Fruit fly (Drosophila melanogaster) whole organism, embryonic: ENCODE measurements around the gene CG6066.

Experiments
- Atf-2 ChIP-seq: fragments of 200-800 bp; sonication (Bioruptor generic); optimal IDR thresholded peaks from 2 replicates; lab custom pipeline; 2016; ENCODE audit warnings: missing biosample characterization, missing genetic modification characterization
- Atf6 ChIP-seq: fragments of 200-800 bp; sonication (Bioruptor generic); IDR thresholded peaks from 2 replicates; pipeline ENCODE4 v1.3.6; 2022; ENCODE audit warnings: missing biosample characterization, missing genetic modification characterization
- CG10267 ChIP-seq: fragments of 200-800 bp; sonication (Bioruptor generic); optimal IDR thresholded peaks from 2 replicates; lab custom pipeline; 2018; ENCODE audit warnings: missing biosample characterization, mild to moderate bottlenecking, missing genetic modification characterization, moderate library complexity
- CG10462 ChIP-seq: fragments of 200-800 bp; sonication (Bioruptor generic); optimal IDR thresholded peaks from 2 replicates; lab custom pipeline; 2016; ENCODE audit warnings: missing biosample characterization, missing genetic modification characterization
- CG10959 ChIP-seq: fragments of 200-800 bp; sonication (Bioruptor generic); IDR thresholded peaks from 2 replicates; pipeline ENCODE4 v1.3.6; 2022; ENCODE audit warnings: missing biosample characterization, missing genetic modification characterization
- CG10979 ChIP-seq: fragments of 200-800 bp; sonication (Bioruptor generic); optimal IDR thresholded peaks from 2 replicates; lab custom pipeline; 2018; ENCODE audit warnings: missing biosample characterization, mild to moderate bottlenecking, missing genetic modification characterization, moderate library complexity
- CG13894 ChIP-seq: fragments of 200-800 bp; sonication (Bioruptor generic); optimal IDR thresholded peaks from 3 replicates; lab custom pipeline; 2018; ENCODE audit warnings: missing biosample characterization, mild to moderate bottlenecking, missing genetic modification characterization, moderate library complexity
- CG14667 ChIP-seq: fragments of 200-800 bp; sonication (Bioruptor generic); IDR thresholded peaks from 2 replicates; pipeline ENCODE4 v1.3.6; 2022; ENCODE audit warnings: missing biosample characterization, missing genetic modification characterization
- CG1603 ChIP-seq: fragments of 200-800 bp; sonication (Bioruptor generic); optimal IDR thresholded peaks from 2 replicates; lab custom pipeline; 2019; ENCODE audit warnings: missing biosample characterization, mild to moderate bottlenecking, missing genetic modification characterization, moderate library complexity
- CG17359 ChIP-seq: fragments of 200-800 bp; sonication (Bioruptor generic); optimal IDR thresholded peaks from 3 replicates; lab custom pipeline; 2018; ENCODE audit warnings: missing biosample characterization, mild to moderate bottlenecking, missing genetic modification characterization, moderate library complexity
- CG17829 ChIP-seq: fragments of 200-800 bp; optimal IDR thresholded peaks from 2 replicates; lab custom pipeline; 2019; ENCODE audit warnings: missing biosample characterization, mild to moderate bottlenecking, missing genetic modification characterization, moderate library complexity
- CG2129 ChIP-seq: fragments of 200-800 bp; sonication (Bioruptor generic); IDR thresholded peaks from 2 replicates; pipeline ENCODE4 v1.3.6; 2022; ENCODE audit warnings: missing biosample characterization, missing genetic modification characterization; ENCODE audit not compliant: partially characterized antibody
- CG30020 ChIP-seq: fragments of 200-800 bp; optimal IDR thresholded peaks from 2 replicates; lab custom pipeline; 2019; ENCODE audit warnings: missing biosample characterization, mild to moderate bottlenecking, missing genetic modification characterization, moderate library complexity
- CG3065 ChIP-seq: fragments of 200-800 bp; sonication (Bioruptor generic); optimal IDR thresholded peaks from 2 replicates; lab custom pipeline; 2016; ENCODE audit warnings: missing biosample characterization, missing genetic modification characterization
- CG3726 ChIP-seq: fragments of 200-800 bp; sonication (Bioruptor generic); IDR thresholded peaks from 3 replicates; pipeline ENCODE4, ENCODE4 v1.3.6; 2022; ENCODE audit warnings: missing biosample characterization, missing genetic modification characterization
- CG6654 ChIP-seq: fragments of 200-800 bp; sonication (Bioruptor generic); optimal IDR thresholded peaks from 2 replicates; lab custom pipeline; 2017; ENCODE audit warnings: missing biosample characterization, mild to moderate bottlenecking, missing genetic modification characterization
- CG7556 ChIP-seq: fragments of 200-800 bp; sonication (Bioruptor generic); optimal IDR thresholded peaks from 2 replicates; lab custom pipeline; 2017; ENCODE audit warnings: missing biosample characterization, mild to moderate bottlenecking, missing genetic modification characterization
- CG9609 ChIP-seq: fragments of 200-800 bp; sonication (Bioruptor generic); optimal IDR thresholded peaks from 3 replicates; lab custom pipeline; 2016; ENCODE audit warnings: missing biosample characterization, missing genetic modification characterization
- CoRest ChIP-seq: fragments of 200-800 bp; sonication (Bioruptor generic); optimal IDR thresholded peaks from 3 replicates; lab custom pipeline; 2018; ENCODE audit warnings: missing biosample characterization, mild to moderate bottlenecking, missing genetic modification characterization, moderate library complexity
- CrebB ChIP-seq: fragments of 200-800 bp; sonication (Bioruptor generic); optimal IDR thresholded peaks from 3 replicates; lab custom pipeline; 2018; ENCODE audit warnings: missing biosample characterization, mild to moderate bottlenecking, missing genetic modification characterization
- D ChIP-seq, 2 experiments: fragments of 200-800 bp in 1 of 2; fragments of >200 bp in 1 of 2; sonication (Bioruptor generic) in 1 of 2; optimal IDR thresholded peaks; 2 replicates in 1 of 2; 3 replicates in 1 of 2; lab custom pipeline; 2017; ENCODE audit warnings: mild to moderate bottlenecking in 1 of 2, missing biosample characterization in 1 of 2, missing genetic modification characterization in 1 of 2, missing genetic modification reagents in 1 of 2
- Dbx ChIP-seq: fragments of 200-800 bp; sonication (Bioruptor generic); IDR thresholded peaks from 3 replicates; pipeline ENCODE4 v1.3.6; 2022; ENCODE audit warnings: missing biosample characterization, missing genetic modification characterization
- E2f1 ChIP-seq: fragments of 200-800 bp; sonication (Bioruptor generic); IDR thresholded peaks from 2 replicates; pipeline ENCODE4 v1.3.6; 2022; ENCODE audit warnings: missing biosample characterization, missing genetic modification characterization
- HLH4C ChIP-seq: fragments of 200-800 bp; sonication (Bioruptor generic); IDR thresholded peaks from 3 replicates; pipeline ENCODE4 v1.3.6; 2022; ENCODE audit warnings: missing biosample characterization, missing genetic modification characterization; ENCODE audit not compliant: partially characterized antibody
- Hr78 ChIP-seq, 2 experiments: fragments of 200-800 bp in 1 of 2; fragments of >200 bp in 1 of 2; sonication (Bioruptor generic) in 1 of 2; optimal IDR thresholded peaks; 2 replicates each; lab custom pipeline; 2017 to 2019; ENCODE audit warnings: missing biosample characterization in 2 of 2, missing genetic modification characterization in 2 of 2, mild to moderate bottlenecking in 1 of 2, moderate library complexity in 1 of 2
- Hsf ChIP-seq: fragments of 200-800 bp; sonication (Bioruptor generic); optimal IDR thresholded peaks from 3 replicates; lab custom pipeline; 2016; ENCODE audit warnings: missing biosample characterization, missing genetic modification characterization
- NC2α ChIP-seq: fragments of 200-800 bp; sonication (Bioruptor generic); optimal IDR thresholded peaks from 2 replicates; lab custom pipeline; 2016; ENCODE audit warnings: missing biosample characterization, missing genetic modification characterization
- Sox102F ChIP-seq: fragments of 200-800 bp; sonication (Bioruptor generic); optimal IDR thresholded peaks from 2 replicates; lab custom pipeline; 2018; ENCODE audit warnings: missing biosample characterization, mild to moderate bottlenecking, missing genetic modification characterization, moderate library complexity
- Trl ChIP-seq, 3 experiments: fragments of >200 bp in 2 of 3; fragments of 200-800 bp in 1 of 3; sonication (Bioruptor generic) in 1 of 3; optimal IDR thresholded peaks; 2 replicates in 1 of 3; 3 replicates in 2 of 3; lab custom pipeline; 2016 to 2017; ENCODE audit warnings: missing biosample characterization in 1 of 3, missing genetic modification characterization in 1 of 3
- Usf ChIP-seq: fragments of 200-800 bp; sonication (Bioruptor generic); optimal IDR thresholded peaks from 2 replicates; lab custom pipeline; 2017; ENCODE audit warnings: missing genotype, missing biosample characterization, missing genetic modification characterization
- Vsx1 ChIP-seq: fragments of 200-800 bp; sonication (Bioruptor generic); optimal IDR thresholded peaks from 2 replicates; lab custom pipeline; 2017; ENCODE audit warnings: missing biosample characterization, mild to moderate bottlenecking, missing genetic modification characterization, missing genetic modification reagents
- Xbp1 ChIP-seq: fragments of 200-800 bp; sonication (Bioruptor generic); optimal IDR thresholded peaks from 3 replicates; lab custom pipeline; 2016; ENCODE audit warnings: missing biosample characterization, mild to moderate bottlenecking, missing genetic modification characterization
- az2 ChIP-seq: fragments of 200-800 bp; sonication (Bioruptor generic); optimal IDR thresholded peaks from 3 replicates; lab custom pipeline; 2016; ENCODE audit warnings: missing biosample characterization, missing genetic modification characterization
- bsh ChIP-seq, 2 experiments: fragments of 200-800 bp; sonication (Bioruptor generic); optimal IDR thresholded peaks; 2 replicates each; lab custom pipeline; 2017 to 2018; ENCODE audit warnings: mild to moderate bottlenecking in 2 of 2, missing biosample characterization in 2 of 2, missing genetic modification characterization in 2 of 2, moderate library complexity in 1 of 2
- chif ChIP-seq, 2 experiments: fragments of 200-800 bp; sonication (Bioruptor generic); optimal IDR thresholded peaks; 3 replicates each; lab custom pipeline; 2016; ENCODE audit warnings: missing biosample characterization in 2 of 2, missing genetic modification characterization in 2 of 2
- crc ChIP-seq: fragments of 200-800 bp; sonication (Bioruptor generic); optimal IDR thresholded peaks from 2 replicates; lab custom pipeline; 2016; ENCODE audit warnings: missing biosample characterization, missing genetic modification characterization
- croc ChIP-seq: fragments of 200-800 bp; sonication (Bioruptor generic); conservative IDR thresholded peaks from 3 replicates; pipeline ENCODE4 v1.3.6; 2022; ENCODE audit warnings: missing biosample characterization, missing genetic modification characterization
- fu2 ChIP-seq: fragments of 200-800 bp; sonication (Bioruptor generic); optimal IDR thresholded peaks from 2 replicates; lab custom pipeline; 2016; ENCODE audit warnings: missing biosample characterization, missing genetic modification characterization
- grau ChIP-seq: fragments of 200-800 bp; optimal IDR thresholded peaks from 3 replicates; lab custom pipeline; 2019; ENCODE audit warnings: missing biosample characterization, mild to moderate bottlenecking, missing genetic modification characterization, moderate library complexity
- grn ChIP-seq: fragments of 200-800 bp; sonication (Bioruptor generic); optimal IDR thresholded peaks from 3 replicates; lab custom pipeline; 2017; ENCODE audit warnings: missing biosample characterization, missing genetic modification characterization
- hth ChIP-seq: fragments of >200 bp; optimal IDR thresholded peaks from 2 replicates; lab custom pipeline; 2017; ENCODE audit warnings: inconsistent platforms
- lab ChIP-seq: fragments of 200-800 bp; sonication (Bioruptor generic); optimal IDR thresholded peaks from 3 replicates; lab custom pipeline; 2017; ENCODE audit warnings: missing biosample characterization, missing genetic modification characterization, mild to moderate bottlenecking, moderate library complexity, missing genetic modification reagents
- mirr ChIP-seq: fragments of 200-800 bp; sonication (Bioruptor generic); optimal IDR thresholded peaks from 3 replicates; lab custom pipeline; 2018; ENCODE audit warnings: missing biosample characterization, mild to moderate bottlenecking, missing genetic modification characterization
- mld ChIP-seq: fragments of 200-800 bp; sonication (Bioruptor generic); IDR thresholded peaks from 3 replicates; pipeline ENCODE4 v1.3.6; 2022; ENCODE audit warnings: missing biosample characterization, missing genetic modification characterization; ENCODE audit not compliant: partially characterized antibody
- sens ChIP-seq: fragments of 200-800 bp; sonication (Bioruptor generic); peaks from one replicate; lab custom pipeline; 2016; ENCODE audit warnings: missing biosample characterization, missing genetic modification characterization
- ssp ChIP-seq: fragments of 200-800 bp; sonication (Bioruptor generic); IDR thresholded peaks from 2 replicates; pipeline ENCODE4 v1.3.6; 2022; ENCODE audit warnings: missing biosample characterization, missing genetic modification characterization
- vfl ChIP-seq: fragments of 200-800 bp; sonication (Bioruptor generic); optimal IDR thresholded peaks from 2 replicates; lab custom pipeline; 2016; ENCODE audit warnings: missing biosample characterization, missing genetic modification characterization

CG6066 gene

dm6 chr3R:27148812-27149769 lies 32.6 kb upstream of the CG6066 start (continued):
- TF ChIP-seq grau (tag; lab: Kevin White, UChicago) (peak; percentile 92), chif (GFP tag; optimal IDR thresholded peaks at IDR 0.05; lab: Kevin White, UChicago) (no peak), lab (peak; percentile 18), Vsx1 (GFP tag; lab: Kevin White, UChicago) (no peak), D (optimal IDR thresholded peaks at IDR 0.05; lab: Kevin White, UChicago) (no peak), D (GFP tag; optimal IDR thresholded peaks at IDR 0.05; lab: Kevin White, UChicago) (peak; percentile 6), CG17359 (tag; lab: Kevin White, UChicago) (peak; percentile 16), hth (lab: Kevin White, UChicago) (peak; percentile 59), CG14667 (GFP tag; lab: Robert Waterston, UW) (no peak), Xbp1 (GFP tag; lab: Kevin White, UChicago) (peak; percentile 27), Trl (optimal IDR thresholded peaks at IDR 0.05; lab: Kevin White, UChicago) (no peak), Trl (GFP tag; optimal IDR thresholded peaks at IDR 0.05; lab: Kevin White, UChicago) (no peak), Atf6 (GFP tag; lab: Robert Waterston, UW) (no peak), Sox102F (GFP tag; lab: Kevin White, UChicago) (peak; percentile 28), CG10979 (tag; lab: Kevin White, UChicago) (peak; percentile 18), fu2 (no peak), HLH4C (GFP tag; lab: Robert Waterston, UW) (no peak), croc (GFP tag; lab: Robert Waterston, UW) (0 out of 3 replicates have a peak, but pooled peaks have one; percentile 14), CG7556 (GFP tag; lab: Kevin White, UChicago) (peak; percentile 9), crc (GFP tag; lab: Kevin White, UChicago) (no peak), CG10959 (GFP tag; lab: Robert Waterston, UW) (no peak), Usf (GFP tag; lab: Kevin White, UChicago) (no peak), CG13894 (tag; lab: Kevin White, UChicago) (peak; percentile 32), CoRest (tag; lab: Kevin White, UChicago) (peak; percentile 28), az2 (GFP tag; lab: Kevin White, UChicago) (peak; percentile 12), bsh (GFP tag; optimal IDR thresholded peaks at IDR 0.05; lab: Kevin White, UChicago) (peak in 1 of 2 experiments; percentile 46), CG10462 (no peak), CG9609 (no peak), CG3065 (GFP tag; lab: Kevin White, UChicago) (no peak), mld (GFP tag; lab: Robert Waterston, UW) (no peak), sens (peak; percentile 77), NC2α (no peak), Hr78 (GFP tag; optimal IDR thresholded peaks at IDR 0.05; lab: Kevin White, UChicago) (peak in 1 of 2 experiments; percentile 79), vfl (GFP tag; lab: Kevin White, UChicago) (no peak), CrebB (tag; lab: Kevin White, UChicago) (peak; percentile 18), CG10267 (tag; lab: Kevin White, UChicago) (no peak), CG3726 (no peak), CG1603 (tag; lab: Kevin White, UChicago) (no peak), CG2129 (no peak), CG17829 (tag; lab: Kevin White, UChicago) (no peak), Hsf (no peak), ssp (GFP tag; lab: Robert Waterston, UW) (no peak), grn (GFP tag; lab: Kevin White, UChicago) (peak; percentile 83), mirr (peak; percentile 90), Atf-2 (GFP tag; lab: Kevin White, UChicago) (no peak), CG6654 (GFP tag; lab: Kevin White, UChicago) (no peak), Dbx (GFP tag; lab: Robert Waterston, UW) (no peak), CG30020 (tag; lab: Kevin White, UChicago) (no peak), E2f1 (GFP tag; lab: Robert Waterston, UW) (no peak)
